Worm (Caenorhabditis elegans): Measurements from ENCODE around the gene pygo-1.

DNA sequence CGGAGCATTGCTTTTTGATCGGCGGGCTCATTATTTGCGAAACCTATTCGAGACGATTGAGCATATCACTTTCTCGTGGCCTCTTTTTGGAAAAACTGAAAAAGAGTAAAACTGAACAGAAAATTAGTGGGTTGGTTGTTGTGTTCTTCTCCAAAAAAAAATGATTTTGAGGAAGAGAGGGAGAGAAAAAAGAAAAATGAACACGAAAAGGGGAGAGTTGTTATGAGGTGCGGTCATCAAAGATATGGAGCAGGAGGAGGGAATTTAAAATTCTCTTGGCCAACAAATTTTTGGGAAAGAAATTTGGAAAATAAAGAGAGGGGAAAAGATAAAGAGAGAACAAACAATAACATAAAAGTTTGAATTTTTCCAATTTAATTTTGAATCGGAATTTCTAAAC, 37.7 kb upstream of the pygo-1 start, which contains the start of gene hot-9:
- no peak for TF ChIP-seq ama-1 (optimal IDR thresholded peaks at IDR 0.05)
- no peak for TF ChIP-seq ama-1 (GFP tag; optimal IDR thresholded peaks at IDR 0.05)
- no peak for TF ChIP-seq mel-28 (tag; optimal IDR thresholded peaks at IDR 0.05; ENCODE audit: borderline replicate concordance)
- no peak for TF ChIP-seq attf-3 (GFP tag; conservative IDR thresholded peaks at IDR 0.05)
- no peak for TF ChIP-seq F52B5.7 (tag; optimal IDR thresholded peaks at IDR 0.05)
- no peak for TF ChIP-seq bed-1 (GFP tag; IDR thresholded peaks at IDR 0.05)

Data from whole organism, young adult.